Fruit fly (Drosophila melanogaster): Measurements from ENCODE around the gene Adss.

The Adss gene

dm6 chr3R:20829416-20830131, 806 bp downstream of the Adss start (continued):
- TF ChIP-seq trem (tag; optimal IDR thresholded peaks at IDR 0.05) (peak; percentile 21), Ssrp (tag; optimal IDR thresholded peaks at IDR 0.05) (peak; percentile 42), CG10543 (GFP tag; optimal IDR thresholded peaks at IDR 0.05) (peak; percentile 93), p53 (GFP tag; optimal IDR thresholded peaks at IDR 0.05) (no peak), shn (GFP tag; optimal IDR thresholded peaks at IDR 0.05) (no peak), CkIIα-i1 (GFP tag; IDR thresholded peaks at IDR 0.05) (no peak), CG15011 (GFP tag; optimal IDR thresholded peaks at IDR 0.05) (no peak), CG12744 (GFP tag; optimal IDR thresholded peaks at IDR 0.05) (no peak), CG10366 (GFP tag; IDR thresholded peaks at IDR 0.05) (no peak), nerfin-1 (tag; optimal IDR thresholded peaks at IDR 0.05) (no peak), CG5180 (GFP tag; optimal IDR thresholded peaks at IDR 0.05) (no peak), Sry-β (GFP tag; optimal IDR thresholded peaks at IDR 0.05) (peak; percentile 98), HLH54F (GFP tag; optimal IDR thresholded peaks at IDR 0.05) (no peak), CG17912 (GFP tag; optimal IDR thresholded peaks at IDR 0.05) (no peak), seq (GFP tag; IDR thresholded peaks at IDR 0.05) (no peak), pb (GFP tag; optimal IDR thresholded peaks at IDR 0.05) (no peak), slou (GFP tag; optimal IDR thresholded peaks at IDR 0.05) (no peak), NK7.1 (GFP tag; optimal IDR thresholded peaks at IDR 0.05) (no peak), Bteb2 (GFP tag; optimal IDR thresholded peaks at IDR 0.05) (no peak), jigr1 (GFP tag; IDR thresholded peaks at IDR 0.05) (no peak), CG15073 (GFP tag; optimal IDR thresholded peaks at IDR 0.05) (no peak), CG7271 (tag; optimal IDR thresholded peaks at IDR 0.05) (no peak), zfh1 (GFP tag; IDR thresholded peaks at IDR 0.05) (0 out of 3 replicates have a peak, but pooled peaks have one; percentile 14), sob (GFP tag; IDR thresholded peaks at IDR 0.05) (peak; percentile 59; the same call in 1 of the 2 replicates), Antp (GFP tag; optimal IDR thresholded peaks at IDR 0.05) (no peak), CG10979 (tag; optimal IDR thresholded peaks at IDR 0.05) (no peak), CG13123 (GFP tag; optimal IDR thresholded peaks at IDR 0.05) (no peak), Med (GFP tag) (peak; percentile 93), Abd-B (GFP tag; optimal IDR thresholded peaks at IDR 0.05) (no peak), CG30403 (GFP tag; optimal IDR thresholded peaks at IDR 0.05) (peak; percentile 49), NFAT (GFP tag; IDR thresholded peaks at IDR 0.05) (peak; percentile 68), CG17361 (GFP tag; IDR thresholded peaks at IDR 0.05) (peak; percentile 77), Hand (GFP tag; optimal IDR thresholded peaks at IDR 0.05) (no peak), vfl (GFP tag; optimal IDR thresholded peaks at IDR 0.05) (no peak), gce (GFP tag; IDR thresholded peaks at IDR 0.05) (0 out of 3 replicates have a peak, but pooled peaks have one; percentile 11), chn (GFP tag; optimal IDR thresholded peaks at IDR 0.05) (no peak), sug (tag; optimal IDR thresholded peaks at IDR 0.05) (peak; percentile 77), CG6683 (GFP tag; optimal IDR thresholded peaks at IDR 0.05) (no peak), sr (GFP tag; IDR thresholded peaks at IDR 0.05) (no peak), dysf (GFP tag; IDR thresholded peaks at IDR 0.05) (peak; percentile 22; the same call in 2 of the 3 replicates), CG31388 (GFP tag; optimal IDR thresholded peaks at IDR 0.05) (no peak), CG18599 (GFP tag; optimal IDR thresholded peaks at IDR 0.05) (peak; percentile 45), Stat92E (GFP tag; optimal IDR thresholded peaks at IDR 0.05) (no peak), CG3407 (GFP tag; optimal IDR thresholded peaks at IDR 0.05) (peak; percentile 13), grn (GFP tag; optimal IDR thresholded peaks at IDR 0.05) (peak; percentile 98), CG31365 (tag; optimal IDR thresholded peaks at IDR 0.05) (no peak), hkb (optimal IDR thresholded peaks at IDR 0.05) (no peak), hkb (GFP tag; IDR thresholded peaks at IDR 0.05) (peak; percentile 25; the same call in 1 of the 2 replicates), Awh (GFP tag; IDR thresholded peaks at IDR 0.05) (no peak), z (GFP tag; IDR thresholded peaks at IDR 0.05) (0 out of 3 replicates have a peak, but pooled peaks have one; percentile 5)
